Fruit fly (Drosophila melanogaster): ENCODE measurements around the gene saturn.

DNA sequence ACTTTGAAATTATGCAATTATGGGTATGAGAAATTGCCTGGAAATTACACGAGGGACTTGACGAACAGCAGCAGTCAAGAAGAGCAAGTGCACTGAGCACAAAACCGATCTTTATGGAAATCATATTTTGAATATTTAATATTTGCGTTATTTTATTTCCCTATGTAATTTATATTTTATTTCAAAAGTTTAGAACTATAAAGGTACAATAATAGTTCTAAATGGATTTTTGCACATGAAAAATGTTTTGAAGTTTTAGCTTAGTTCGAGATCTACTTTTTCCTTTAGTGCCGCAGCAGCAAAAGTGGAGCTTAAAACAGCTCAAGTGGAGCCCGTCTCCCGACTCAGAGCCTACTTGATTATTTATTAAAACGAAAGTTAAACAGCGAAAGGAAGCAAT, 37.9 kb downstream of the saturn start:
- TF ChIP-seq Sox102F (GFP tag; optimal IDR thresholded peaks at IDR 0.05) = peak; percentile 41
- TF ChIP-seq pdm3 (GFP tag; optimal IDR thresholded peaks at IDR 0.05) = peak; percentile 39
- TF ChIP-seq vri (GFP tag; optimal IDR thresholded peaks at IDR 0.05) = peak; percentile 10
- no peak for TF ChIP-seq dac (GFP tag; optimal IDR thresholded peaks at IDR 0.05)

All from whole organism, prepupa.